Fruit fly (Drosophila melanogaster) S2 (cell line): ENCODE data around the gene CG11597.

Source experiments
- CG8478 ChIP-seq: fragments of >200 bp; optimal IDR thresholded peaks from 2 replicates; lab custom pipeline; 2018
- CTCF ChIP-seq, 2 experiments: fragments of >200 bp; optimal IDR thresholded peaks; 2 replicates each; lab custom pipeline; 2018

dm6 chr3L:11828730-11829129 lies 6.7 kb upstream of the CG11597 start, which contains the start of gene CG7264:
- no peak for TF ChIP-seq CG8478
- TF ChIP-seq CTCF (optimal IDR thresholded peaks at IDR 0.05; lab: Kevin White, UChicago) = no peak
